Worm (Caenorhabditis elegans) whole organism, L2 larva: ENCODE results near the gene nhr-6.

ENCODE experiments used
- ama-1 ChIP-seq: fragments of 150-350 bp; optimal IDR thresholded peaks from 2 replicates; lab custom pipeline; 2018; ENCODE audit warnings: inconsistent platforms
- ceh-82 ChIP-seq: fragments of 150-350 bp; optimal IDR thresholded peaks from 2 replicates; lab custom pipeline; 2014; ENCODE audit warnings: missing biosample characterization, missing genetic modification characterization
- elt-1 ChIP-seq: fragments of 150-350 bp; optimal IDR thresholded peaks from 2 replicates; lab custom pipeline; 2014; ENCODE audit warnings: missing biosample characterization, missing genetic modification characterization
- mbf-1 ChIP-seq: sonication (generic microtip); optimal IDR thresholded peaks from 2 replicates; lab custom pipeline; 2017; ENCODE audit warnings: missing biosample characterization, missing genetic modification characterization
- mdl-1 ChIP-seq, 2 experiments: fragments of 150-350 bp in 1 of 2; sonication (generic microtip) in 1 of 2; optimal IDR thresholded peaks; 2 replicates each; lab custom pipeline; 2017; ENCODE audit warnings: missing biosample characterization in 2 of 2, missing genetic modification characterization in 2 of 2
- nhr-11 ChIP-seq: fragments of 150-350 bp; optimal IDR thresholded peaks from 2 replicates; lab custom pipeline; 2014; ENCODE audit warnings: missing biosample characterization, missing genetic modification characterization
- nhr-25 ChIP-seq: fragments of 150-350 bp; sonication (generic microtip); optimal IDR thresholded peaks from 3 replicates; lab custom pipeline; 2014; ENCODE audit warnings: missing biosample characterization, missing genetic modification characterization
- skn-1 ChIP-seq: sonication (generic microtip); optimal IDR thresholded peaks from 2 replicates; lab custom pipeline; 2017; ENCODE audit warnings: missing biosample characterization, missing genetic modification characterization
- snpc-4 ChIP-seq: fragments of 150-350 bp; optimal IDR thresholded peaks from 2 replicates; lab custom pipeline; 2014; ENCODE audit warnings: missing biosample characterization, missing genetic modification characterization
- zag-1 ChIP-seq: fragments of 150-350 bp; optimal IDR thresholded peaks from 2 replicates; lab custom pipeline; 2014; ENCODE audit warnings: missing biosample characterization, missing genetic modification characterization

ce11 chrIII:3601271-3601670, 27.9 kb downstream of the nhr-6 start:
- TF ChIP-seq skn-1 (tag; lab: Kevin White, UChicago) (no peak), zag-1 (no peak), snpc-4 (tag; lab: Kevin White, UChicago) (no peak), mdl-1 (tag; optimal IDR thresholded peaks at IDR 0.05; lab: Kevin White, UChicago) (no peak), elt-1 (tag; lab: Kevin White, UChicago) (no peak), ama-1 (lab: Kevin White, UChicago) (no peak), ceh-82 (tag; lab: Kevin White, UChicago) (no peak), mbf-1 (tag; lab: Kevin White, UChicago) (no peak), nhr-11 (tag; lab: Kevin White, UChicago) (no peak), nhr-25 (tag; lab: Kevin White, UChicago) (no peak)
